Fruit fly (Drosophila melanogaster): ENCODE measurements around the gene RhoL.

Gene RhoL

DNA sequence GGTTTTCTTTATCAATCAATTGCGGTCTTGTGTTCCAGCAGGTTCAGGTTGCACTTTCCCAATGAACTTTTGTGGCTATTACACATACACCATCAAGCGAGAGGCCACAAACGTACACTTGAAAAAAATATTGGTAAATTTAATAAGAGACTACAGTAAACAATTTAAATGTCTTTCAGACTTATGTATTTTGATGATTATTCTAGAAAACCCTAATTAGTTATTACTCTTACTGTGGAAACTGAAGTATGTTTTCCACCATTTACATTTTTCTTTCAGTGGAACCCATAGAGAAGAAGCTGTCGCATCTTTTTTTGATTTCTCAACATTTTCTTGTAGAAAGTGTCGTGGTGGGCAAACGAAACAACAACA lies 31.7 kb upstream of the RhoL start (continued):
- peak; percentile 67 for TF ChIP-seq CG7987 (GFP tag; optimal IDR thresholded peaks at IDR 0.05)
- TF ChIP-seq CG31365 (tag; optimal IDR thresholded peaks at IDR 0.05), result peak; percentile 57
- no peak for TF ChIP-seq CG9215 (GFP tag; IDR thresholded peaks at IDR 0.05)
- peak; percentile 60 for TF ChIP-seq CG2116 (GFP tag; optimal IDR thresholded peaks at IDR 0.05)
- no peak for TF ChIP-seq nerfin-2 (GFP tag; IDR thresholded peaks at IDR 0.05; ENCODE audit: partially characterized antibody)
- TF ChIP-seq stwl (tag; optimal IDR thresholded peaks at IDR 0.05), result no peak
- no peak for TF ChIP-seq Abd-B (GFP tag; optimal IDR thresholded peaks at IDR 0.05)
- TF ChIP-seq GATAe (GFP tag; conservative IDR thresholded peaks at IDR 0.05), result peak; percentile 33
- no peak for TF ChIP-seq amos (GFP tag; IDR thresholded peaks at IDR 0.05; ENCODE audit: partially characterized antibody)
- TF ChIP-seq CG13296 (GFP tag; optimal IDR thresholded peaks at IDR 0.05), result peak; percentile 81
- TF ChIP-seq CG2889 (GFP tag; IDR thresholded peaks at IDR 0.05), result peak; percentile 84
- TF ChIP-seq slbo (GFP tag; IDR thresholded peaks at IDR 0.05), result peak; percentile 93
- peak; percentile 88 for TF ChIP-seq CG10267 (tag; optimal IDR thresholded peaks at IDR 0.05)
- TF ChIP-seq CG15514 (GFP tag; optimal IDR thresholded peaks at IDR 0.05), result peak; percentile 50
- TF ChIP-seq unc-4 (GFP tag; IDR thresholded peaks at IDR 0.05; ENCODE audit: partially characterized antibody), result no peak
- no peak for TF ChIP-seq fd102C (GFP tag; optimal IDR thresholded peaks at IDR 0.05)
- TF ChIP-seq CG12071 (GFP tag; optimal IDR thresholded peaks at IDR 0.05), result peak; percentile 87
- TF ChIP-seq CG10959 (GFP tag; IDR thresholded peaks at IDR 0.05), result peak; percentile 40
- peak; percentile 96 for TF ChIP-seq Asciz (GFP tag; optimal IDR thresholded peaks at IDR 0.05)
- peak; percentile 31; the same call in 1 of the 2 replicates for TF ChIP-seq Doc2 (GFP tag; IDR thresholded peaks at IDR 0.05)
- peak; percentile 90 for TF ChIP-seq cato (GFP tag; optimal IDR thresholded peaks at IDR 0.05; ENCODE audit: borderline replicate concordance)
- peak; percentile 73 for TF ChIP-seq gt (GFP tag; IDR thresholded peaks at IDR 0.05)
- peak; percentile 88 for TF ChIP-seq lilli (GFP tag; optimal IDR thresholded peaks at IDR 0.05)
- TF ChIP-seq CG3163 (GFP tag; optimal IDR thresholded peaks at IDR 0.05), result peak; percentile 57
- TF ChIP-seq CG11695 (GFP tag; IDR thresholded peaks at IDR 0.05), result peak; percentile 90
- TF ChIP-seq dmrt99B (tag; optimal IDR thresholded peaks at IDR 0.05), result peak; percentile 98
- peak; percentile 53; the same call in 1 of the 2 replicates for TF ChIP-seq rib (GFP tag; IDR thresholded peaks at IDR 0.05)
- TF ChIP-seq Hr51 (GFP tag; optimal IDR thresholded peaks at IDR 0.05), result peak; percentile 77 to 96
- peak; percentile 91 for TF ChIP-seq zfh1 (GFP tag; IDR thresholded peaks at IDR 0.05)
- peak; percentile 82 for TF ChIP-seq dmrt11E (tag; optimal IDR thresholded peaks at IDR 0.05)
- TF ChIP-seq sim (GFP tag; IDR thresholded peaks at IDR 0.05), result peak; percentile 91
- TF ChIP-seq CG1647 (GFP tag; optimal IDR thresholded peaks at IDR 0.05), result peak; percentile 90
- peak; percentile 87 for TF ChIP-seq btn (GFP tag; optimal IDR thresholded peaks at IDR 0.05)
- TF ChIP-seq Dfd (GFP tag; optimal IDR thresholded peaks at IDR 0.05), result no peak
- no peak for TF ChIP-seq pita (GFP tag; optimal IDR thresholded peaks at IDR 0.05)
- peak; percentile 96 for TF ChIP-seq CG2712 (tag; optimal IDR thresholded peaks at IDR 0.05)
- TF ChIP-seq gem (tag; optimal IDR thresholded peaks at IDR 0.05), result peak; percentile 98
- TF ChIP-seq CG6654 (GFP tag; optimal IDR thresholded peaks at IDR 0.05), result peak; percentile 77
- peak; percentile 81 for TF ChIP-seq jumu (GFP tag; optimal IDR thresholded peaks at IDR 0.05)
- TF ChIP-seq CG11093 (GFP tag; IDR thresholded peaks at IDR 0.05), result peak; percentile 89
- peak; percentile 90 for TF ChIP-seq so (GFP tag; IDR thresholded peaks at IDR 0.05)
- peak; percentile 87 for TF ChIP-seq CG10209 (GFP tag; optimal IDR thresholded peaks at IDR 0.05)
- peak; percentile 91 for TF ChIP-seq dysf (GFP tag; IDR thresholded peaks at IDR 0.05)
- peak; percentile 76 for TF ChIP-seq CG6854 (GFP tag; optimal IDR thresholded peaks at IDR 0.05)
- peak; percentile 86 for TF ChIP-seq odd (GFP tag; optimal IDR thresholded peaks at IDR 0.05)
- TF ChIP-seq Usf (GFP tag; optimal IDR thresholded peaks at IDR 0.05), result peak; percentile 52
- peak; percentile 95 for TF ChIP-seq CG4424 (GFP tag; optimal IDR thresholded peaks at IDR 0.05)
- peak; percentile 91 for TF ChIP-seq CG12219 (GFP tag; optimal IDR thresholded peaks at IDR 0.05)
- peak; percentile 96 for TF ChIP-seq ATbp (GFP tag; optimal IDR thresholded peaks at IDR 0.05)
- TF ChIP-seq CG9876 (GFP tag; optimal IDR thresholded peaks at IDR 0.05), result peak; percentile 82
